Fruit fly (Drosophila melanogaster): ENCODE measurements around the gene Gem3.

dm6 chr3L:10412518-10412917 is 50.4 kb downstream of the Gem3 start, which contains the start of gene CG12362:
- TF ChIP-seq CG31627 (GFP tag; optimal IDR thresholded peaks at IDR 0.05) (no peak), lz (GFP tag; optimal IDR thresholded peaks at IDR 0.05) (no peak), salr (GFP tag; optimal IDR thresholded peaks at IDR 0.05) (no peak), pdm3 (GFP tag; optimal IDR thresholded peaks at IDR 0.05) (no peak)

All from whole organism, prepupa.